Worm (Caenorhabditis elegans) whole organism, early embryonic: ENCODE results near the gene tbc-7.

Source experiments
- hnd-1 ChIP-seq: sonication (generic microtip); optimal IDR thresholded peaks from 2 replicates; lab custom pipeline; 2016; ENCODE audit warnings: missing genetic modification characterization, missing compliant biosample characterization

Gene tbc-7

DNA sequence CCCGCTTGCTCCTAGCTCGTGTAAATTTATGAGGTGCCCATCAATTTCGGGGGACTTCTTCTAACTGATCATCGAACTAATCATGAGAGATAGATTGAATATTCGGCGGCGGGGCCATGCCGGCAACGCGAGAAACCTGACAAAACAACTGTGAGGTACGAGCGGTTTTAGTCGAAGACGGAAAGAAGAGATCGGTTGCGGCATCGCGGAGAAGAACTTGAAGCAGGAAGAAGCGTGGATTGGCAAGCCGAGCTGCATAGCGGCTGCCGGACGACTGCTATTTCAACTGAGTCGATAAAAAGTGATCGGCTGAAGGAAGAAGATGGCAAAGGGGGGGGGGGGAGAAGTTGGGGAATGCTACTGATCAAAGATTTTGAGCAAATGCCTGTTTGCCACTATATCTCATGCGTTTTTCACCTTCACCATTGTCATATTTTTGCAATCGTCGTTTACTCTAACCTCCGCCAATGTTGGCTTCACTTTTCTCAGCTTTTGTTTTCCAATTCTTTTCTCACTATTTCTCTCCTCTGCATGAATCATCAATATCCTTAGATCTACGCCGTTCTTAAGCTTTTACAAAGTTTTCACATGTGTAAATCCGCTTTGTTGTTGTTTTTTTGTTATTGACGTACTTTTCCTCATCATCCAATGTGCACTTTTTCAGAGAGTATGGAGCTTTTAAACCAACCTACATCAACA, 61.5 kb downstream of the tbc-7 start, which contains the start of gene pqn-62:
pqn-62 (plus strand) TSS at position 649 of the 699 bp plus-strand sequence.
- TF ChIP-seq hnd-1 (tag; lab: Kevin White, UChicago), result no peak
